Fruit fly (Drosophila melanogaster) whole organism, embryonic: ENCODE results near the gene melt.

Experiments
- Ada2b ChIP-seq: fragments of 200-800 bp; sonication (Bioruptor generic); IDR thresholded peaks from 2 replicates; pipeline ENCODE4 v1.3.6; 2022; ENCODE audit warnings: missing biosample characterization, missing genetic modification characterization
- Adf1 ChIP-seq: fragments of 200-800 bp; sonication (Bioruptor generic); IDR thresholded peaks from 2 replicates; pipeline ENCODE4 v1.3.6; 2022; ENCODE audit warnings: missing biosample characterization, missing genetic modification characterization
- C15 ChIP-seq: fragments of 200-800 bp; sonication (Bioruptor generic); IDR thresholded peaks from 3 replicates; pipeline ENCODE4 v1.3.6; 2022; ENCODE audit warnings: missing biosample characterization, missing genetic modification characterization
- CG11696 ChIP-seq: fragments of 200-800 bp; sonication (Bioruptor generic); IDR thresholded peaks from 2 replicates; pipeline ENCODE4 v1.3.6; 2022; ENCODE audit warnings: missing biosample characterization, missing genetic modification characterization
- CG12104 ChIP-seq: fragments of 200-800 bp; sonication (Bioruptor generic); optimal IDR thresholded peaks from 3 replicates; lab custom pipeline; 2016; ENCODE audit warnings: missing biosample characterization, missing genetic modification characterization
- CG12659 ChIP-seq: fragments of 200-800 bp; sonication (Bioruptor generic); optimal IDR thresholded peaks from 3 replicates; lab custom pipeline; 2017; ENCODE audit warnings: mild to moderate bottlenecking, missing biosample characterization, missing genetic modification reagents, missing genetic modification characterization
- CG13424 ChIP-seq: fragments of 200-800 bp; sonication (Bioruptor generic); optimal IDR thresholded peaks from 2 replicates; lab custom pipeline; 2019; ENCODE audit warnings: missing biosample characterization, mild to moderate bottlenecking, missing genetic modification characterization, moderate library complexity
- CG13775 ChIP-seq: fragments of 200-800 bp; sonication (Bioruptor generic); optimal IDR thresholded peaks from 3 replicates; lab custom pipeline; 2017; ENCODE audit warnings: missing biosample characterization, mild to moderate bottlenecking, missing genetic modification characterization
- CG15601 ChIP-seq: fragments of 200-800 bp; sonication (Bioruptor generic); optimal IDR thresholded peaks from 3 replicates; lab custom pipeline; 2019; ENCODE audit warnings: missing biosample characterization, mild to moderate bottlenecking, missing genetic modification characterization, moderate library complexity
- CG17328 ChIP-seq: fragments of 200-800 bp; sonication (Bioruptor generic); IDR thresholded peaks from 2 replicates; pipeline ENCODE4 v1.3.6; 2022; ENCODE audit warnings: missing biosample characterization, missing genetic modification characterization
- CG17361 ChIP-seq: fragments of 200-800 bp; sonication (Bioruptor generic); IDR thresholded peaks from 3 replicates; pipeline ENCODE4 v1.3.6; 2022; ENCODE audit warnings: missing biosample characterization, missing genetic modification characterization
- CG18476 ChIP-seq: fragments of 200-800 bp; sonication (Bioruptor generic); optimal IDR thresholded peaks from 2 replicates; lab custom pipeline; 2016; ENCODE audit warnings: missing biosample characterization, mild to moderate bottlenecking, missing genetic modification characterization
- CG2202 ChIP-seq: fragments of 200-800 bp; sonication (Bioruptor generic); optimal IDR thresholded peaks from 2 replicates; lab custom pipeline; 2018; ENCODE audit warnings: missing biosample characterization, mild to moderate bottlenecking, missing genetic modification characterization
- CG31224 ChIP-seq: fragments of 200-800 bp; sonication (Bioruptor generic); IDR thresholded peaks from 2 replicates; pipeline ENCODE4 v1.3.6; 2022; ENCODE audit warnings: missing biosample characterization, missing genetic modification characterization
- CG33557 ChIP-seq: fragments of 200-800 bp; sonication (Bioruptor generic); optimal IDR thresholded peaks from 2 replicates; lab custom pipeline; 2019; ENCODE audit warnings: missing biosample characterization, mild to moderate bottlenecking, missing genetic modification characterization, moderate library complexity
- CG34224 ChIP-seq: fragments of 200-800 bp; sonication (Bioruptor generic); IDR thresholded peaks from 3 replicates; pipeline ENCODE4 v1.3.6; 2022; ENCODE audit warnings: missing biosample characterization, missing genetic modification characterization; ENCODE audit not compliant: partially characterized antibody
- CG3847 ChIP-seq: fragments of 200-800 bp; sonication (Bioruptor generic); IDR thresholded peaks from 2 replicates; pipeline ENCODE4 v1.3.6; 2022; ENCODE audit warnings: missing biosample characterization, missing genetic modification characterization
- CG4282 ChIP-seq: fragments of 200-800 bp; sonication (Bioruptor generic); optimal IDR thresholded peaks from 2 replicates; lab custom pipeline; 2016; ENCODE audit warnings: missing biosample characterization, missing genetic modification characterization
- CG6654 ChIP-seq: fragments of 200-800 bp; sonication (Bioruptor generic); optimal IDR thresholded peaks from 2 replicates; lab custom pipeline; 2017; ENCODE audit warnings: missing biosample characterization, mild to moderate bottlenecking, missing genetic modification characterization
- CG7372 ChIP-seq: fragments of 200-800 bp; sonication (Bioruptor generic); IDR thresholded peaks from 2 replicates; pipeline ENCODE4 v1.3.6; 2022; ENCODE audit warnings: missing biosample characterization, missing genetic modification characterization
- CG8359 ChIP-seq: fragments of 200-800 bp; sonication (Bioruptor generic); optimal IDR thresholded peaks from 2 replicates; lab custom pipeline; 2017; ENCODE audit warnings: missing biosample characterization, mild to moderate bottlenecking, missing genetic modification characterization, borderline replicate concordance
- Dll ChIP-seq: fragments of 200-800 bp; sonication (Bioruptor generic); IDR thresholded peaks from 4 replicates; pipeline ENCODE4 v1.3.6; 2022; ENCODE audit warnings: missing biosample characterization, missing genetic modification characterization; ENCODE audit not compliant: partially characterized antibody
- Dref ChIP-seq: fragments of 200-800 bp; sonication (Bioruptor generic); IDR thresholded peaks from 2 replicates; pipeline ENCODE4 v1.3.6; 2022; ENCODE audit warnings: missing biosample characterization, missing genetic modification characterization
- Lhr ChIP-seq: fragments of 200-800 bp; sonication (Bioruptor generic); optimal IDR thresholded peaks from 3 replicates; lab custom pipeline; 2017; ENCODE audit warnings: mild to moderate bottlenecking, missing biosample characterization, missing genetic modification reagents, missing genetic modification characterization
- MTF-1 ChIP-seq: fragments of 200-800 bp; sonication (Bioruptor generic); optimal IDR thresholded peaks from 2 replicates; lab custom pipeline; 2018; ENCODE audit warnings: missing biosample characterization, mild to moderate bottlenecking, missing genetic modification characterization, borderline replicate concordance
- Mrtf ChIP-seq: fragments of 200-800 bp; sonication (Bioruptor generic); IDR thresholded peaks from 3 replicates; pipeline ENCODE4 v1.3.6; 2022; ENCODE audit warnings: missing biosample characterization, missing genetic modification characterization
- NfI ChIP-seq: fragments of 200-800 bp; sonication (Bioruptor generic); optimal IDR thresholded peaks from 3 replicates; lab custom pipeline; 2018; ENCODE audit warnings: missing biosample characterization, mild to moderate bottlenecking, missing genetic modification characterization, moderate library complexity
- Poxn ChIP-seq: fragments of 200-800 bp; sonication (Bioruptor generic); IDR thresholded peaks from 2 replicates; pipeline ENCODE4 v1.3.6; 2022; ENCODE audit warnings: missing biosample characterization, missing genetic modification characterization
- Sry-β ChIP-seq: fragments of 200-800 bp; sonication (Bioruptor generic); optimal IDR thresholded peaks from 2 replicates; lab custom pipeline; 2018; ENCODE audit warnings: missing biosample characterization, mild to moderate bottlenecking, missing genetic modification characterization, moderate library complexity
- abd-A ChIP-seq: fragments of 200-800 bp; sonication (Bioruptor generic); optimal IDR thresholded peaks from 3 replicates; lab custom pipeline; 2019; ENCODE audit warnings: missing biosample characterization, mild to moderate bottlenecking, missing genetic modification characterization, moderate library complexity
- amos ChIP-seq: fragments of 200-800 bp; sonication (Bioruptor generic); IDR thresholded peaks from 2 replicates; pipeline ENCODE4 v1.3.6; 2022; ENCODE audit warnings: missing biosample characterization, missing genetic modification characterization; ENCODE audit not compliant: partially characterized antibody
- bab2 ChIP-seq: fragments of 200-800 bp; sonication (Bioruptor generic); optimal IDR thresholded peaks from 2 replicates; lab custom pipeline; 2016; ENCODE audit warnings: missing biosample characterization, missing genetic modification characterization
- chif ChIP-seq, 2 experiments: fragments of 200-800 bp; sonication (Bioruptor generic); optimal IDR thresholded peaks; 3 replicates each; lab custom pipeline; 2016; ENCODE audit warnings: missing biosample characterization in 2 of 2, missing genetic modification characterization in 2 of 2
- ci ChIP-seq: fragments of 200-800 bp; sonication (Bioruptor generic); IDR thresholded peaks from 3 replicates; pipeline ENCODE4 v1.3.6; 2022; ENCODE audit warnings: missing biosample characterization, missing genetic modification characterization
- da ChIP-seq: fragments of 200-800 bp; sonication (Bioruptor generic); optimal IDR thresholded peaks from 2 replicates; lab custom pipeline; 2016; ENCODE audit warnings: missing biosample characterization, missing genetic modification characterization
- dan ChIP-seq: fragments of 200-800 bp; sonication (Bioruptor generic); IDR thresholded peaks from 2 replicates; pipeline ENCODE4 v1.3.6; 2022; ENCODE audit warnings: missing biosample characterization, missing genetic modification characterization
- grau ChIP-seq: fragments of 200-800 bp; optimal IDR thresholded peaks from 3 replicates; lab custom pipeline; 2019; ENCODE audit warnings: missing biosample characterization, mild to moderate bottlenecking, missing genetic modification characterization, moderate library complexity
- grn ChIP-seq: fragments of 200-800 bp; sonication (Bioruptor generic); optimal IDR thresholded peaks from 3 replicates; lab custom pipeline; 2017; ENCODE audit warnings: missing biosample characterization, missing genetic modification characterization
- insv ChIP-seq, 2 experiments: fragments of 200-800 bp; sonication (Bioruptor generic); optimal IDR thresholded peaks; 3 replicates each; lab custom pipeline; 2016 to 2018; ENCODE audit warnings: missing biosample characterization in 2 of 2, missing genetic modification characterization in 2 of 2
- jigr1 ChIP-seq: fragments of 200-800 bp; sonication (Bioruptor generic); IDR thresholded peaks from 3 replicates; pipeline ENCODE4 v1.3.6; 2022; ENCODE audit warnings: missing biosample characterization, missing genetic modification characterization
- jing ChIP-seq: fragments of 200-800 bp; sonication (Bioruptor generic); optimal IDR thresholded peaks from 2 replicates; lab custom pipeline; 2018; ENCODE audit warnings: missing biosample characterization, mild to moderate bottlenecking, missing genetic modification characterization
- nerfin-1 ChIP-seq: fragments of 200-800 bp; sonication (Bioruptor generic); optimal IDR thresholded peaks from 3 replicates; lab custom pipeline; 2019; ENCODE audit warnings: missing biosample characterization, mild to moderate bottlenecking, missing genetic modification characterization, moderate library complexity
- nmo ChIP-seq: fragments of 200-800 bp; sonication (Bioruptor generic); optimal IDR thresholded peaks from 2 replicates; lab custom pipeline; 2018; ENCODE audit warnings: missing biosample characterization, mild to moderate bottlenecking, missing genetic modification characterization, moderate library complexity
- nom ChIP-seq: fragments of 200-800 bp; sonication (Bioruptor generic); optimal IDR thresholded peaks from 2 replicates; lab custom pipeline; 2017; ENCODE audit warnings: missing biosample characterization, missing genetic modification characterization, mild to moderate bottlenecking, moderate library complexity, missing genetic modification reagents
- oc ChIP-seq: fragments of 200-800 bp; sonication (Bioruptor generic); optimal IDR thresholded peaks from 2 replicates; lab custom pipeline; 2018; ENCODE audit warnings: missing biosample characterization, mild to moderate bottlenecking, missing genetic modification characterization, moderate library complexity
- odd ChIP-seq: fragments of 200-800 bp; sonication (Bioruptor generic); optimal IDR thresholded peaks from 2 replicates; lab custom pipeline; 2017; ENCODE audit warnings: missing biosample characterization, mild to moderate bottlenecking, missing genetic modification characterization
- ranshi ChIP-seq: fragments of 200-800 bp; sonication (Bioruptor generic); IDR thresholded peaks from 2 replicates; pipeline ENCODE4 v1.3.6; 2022; ENCODE audit warnings: missing biosample characterization, missing genetic modification characterization
- ro ChIP-seq: fragments of 200-800 bp; sonication (Bioruptor generic); IDR thresholded peaks from 2 replicates; pipeline ENCODE4 v1.3.6; 2022; ENCODE audit warnings: missing biosample characterization, missing genetic modification characterization
- sens ChIP-seq: fragments of 200-800 bp; sonication (Bioruptor generic); peaks from one replicate; lab custom pipeline; 2016; ENCODE audit warnings: missing biosample characterization, missing genetic modification characterization
- tio ChIP-seq: fragments of 200-800 bp; sonication (Bioruptor generic); optimal IDR thresholded peaks from 2 replicates; lab custom pipeline; 2017; ENCODE audit warnings: missing biosample characterization, missing genetic modification characterization, inconsistent platforms
- trem ChIP-seq: fragments of 200-800 bp; optimal IDR thresholded peaks from 3 replicates; lab custom pipeline; 2019; ENCODE audit warnings: missing biosample characterization, mild to moderate bottlenecking, missing genetic modification characterization, moderate library complexity
- vfl ChIP-seq: fragments of 200-800 bp; sonication (Bioruptor generic); optimal IDR thresholded peaks from 2 replicates; lab custom pipeline; 2016; ENCODE audit warnings: missing biosample characterization, missing genetic modification characterization

Gene melt

dm6 chr3L:7149827-7150226 is 15.5 kb downstream of the melt start (continued):
- TF ChIP-seq Dll (GFP tag; lab: Robert Waterston, UW) (no peak), CG34224 (GFP tag; lab: Robert Waterston, UW) (no peak), oc (tag; lab: Kevin White, UChicago) (no peak), CG11696 (GFP tag; lab: Robert Waterston, UW) (no peak), odd (GFP tag; lab: Kevin White, UChicago) (no peak), vfl (no peak), grn (no peak), Mrtf (GFP tag; lab: Robert Waterston, UW) (no peak), chif (GFP tag; optimal IDR thresholded peaks at IDR 0.05; lab: Kevin White, UChicago) (no peak), CG13775 (no peak), Dref (no peak), ci (peak; percentile 68; the same call in 1 of the 3 replicates), CG17328 (0 out of 2 replicates have a peak, but pooled peaks have one; percentile 7), nerfin-1 (no peak), sens (GFP tag; lab: Kevin White, UChicago) (no peak), CG33557 (GFP tag; lab: Kevin White, UChicago) (no peak), jigr1 (no peak), nom (GFP tag; lab: Kevin White, UChicago) (peak; percentile 33), amos (GFP tag; lab: Robert Waterston, UW) (no peak), dan (GFP tag; lab: Robert Waterston, UW) (no peak), Ada2b (no peak), insv (GFP tag; optimal IDR thresholded peaks at IDR 0.05; lab: Kevin White, UChicago) (no peak), CG15601 (peak; percentile 26), CG4282 (GFP tag; lab: Kevin White, UChicago) (no peak), Lhr (GFP tag; lab: Kevin White, UChicago) (no peak), CG12104 (GFP tag; lab: Kevin White, UChicago) (no peak), CG31224 (GFP tag; lab: Robert Waterston, UW) (no peak), CG3847 (GFP tag; lab: Robert Waterston, UW) (no peak), ranshi (no peak), CG7372 (GFP tag; lab: Robert Waterston, UW) (no peak), ro (GFP tag; lab: Robert Waterston, UW) (no peak), C15 (no peak), CG8359 (no peak), Poxn (GFP tag; lab: Robert Waterston, UW) (no peak), nmo (GFP tag; lab: Kevin White, UChicago) (peak; percentile 31), CG17361 (GFP tag; lab: Robert Waterston, UW) (no peak), Adf1 (GFP tag; lab: Robert Waterston, UW) (no peak), CG2202 (no peak), abd-A (tag; lab: Kevin White, UChicago) (no peak), tio (GFP tag; lab: Kevin White, UChicago) (no peak), MTF-1 (no peak), CG6654 (GFP tag; lab: Kevin White, UChicago) (no peak), CG12659 (GFP tag; lab: Kevin White, UChicago) (no peak), grau (no peak), CG18476 (GFP tag; lab: Kevin White, UChicago) (no peak), bab2 (GFP tag; lab: Kevin White, UChicago) (no peak), jing (no peak), CG13424 (tag; lab: Kevin White, UChicago) (no peak), Sry-β (GFP tag; lab: Kevin White, UChicago) (no peak), trem (tag; lab: Kevin White, UChicago) (no peak), da (no peak), NfI (GFP tag; lab: Kevin White, UChicago) (no peak)
